Worm (Caenorhabditis elegans): ENCODE results near the gene ucp-4.

ucp-4 gene

DNA sequence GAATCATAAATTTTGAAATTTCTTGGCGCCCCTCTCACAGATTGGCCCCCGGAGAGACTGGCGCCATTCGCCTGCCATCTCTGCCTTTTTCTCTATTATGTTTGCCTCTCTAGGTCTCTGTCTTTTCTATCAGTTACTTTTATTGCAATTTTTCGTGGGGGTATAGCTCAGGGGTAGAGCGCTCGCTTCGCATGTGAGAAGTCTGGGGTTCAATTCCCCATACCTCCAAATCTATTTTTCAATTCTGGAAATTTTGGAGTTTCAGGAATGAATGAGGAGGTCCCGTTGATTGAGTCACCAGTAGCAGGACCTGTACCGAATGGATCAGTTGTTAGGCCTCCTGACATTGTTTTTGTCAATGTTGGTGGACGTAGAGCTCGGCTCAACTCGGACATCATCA, 16.1 kb upstream of the ucp-4 start, which contains the start of gene kvs-3 (continued):
- TF ChIP-seq nhr-77 (tag; optimal IDR thresholded peaks at IDR 0.05) (peak; percentile 8), mef-2 (tag; optimal IDR thresholded peaks at IDR 0.05) (no peak), ceh-82 (tag; optimal IDR thresholded peaks at IDR 0.05) (no peak), ces-1 (GFP tag; optimal IDR thresholded peaks at IDR 0.05) (no peak), tlp-1 (tag; optimal IDR thresholded peaks at IDR 0.05) (no peak), swsn-7 (tag; optimal IDR thresholded peaks at IDR 0.05) (peak; percentile 30), lin-13 (GFP tag; optimal IDR thresholded peaks at IDR 0.05) (no peak), skn-1 (tag; optimal IDR thresholded peaks at IDR 0.05) (peak; percentile 39), nhr-11 (tag; optimal IDR thresholded peaks at IDR 0.05) (no peak), tbx-2 (tag; optimal IDR thresholded peaks at IDR 0.05) (peak; percentile 30), blmp-1 (tag; optimal IDR thresholded peaks at IDR 0.05) (peak; percentile 6), vab-15 (tag; optimal IDR thresholded peaks at IDR 0.05) (no peak), aha-1 (tag; optimal IDR thresholded peaks at IDR 0.05) (no peak), elt-2 (tag; optimal IDR thresholded peaks at IDR 0.05) (peak; percentile 47), fkh-4 (tag; optimal IDR thresholded peaks at IDR 0.05; ENCODE audit: borderline replicate concordance) (no peak), nhr-28 (tag; optimal IDR thresholded peaks at IDR 0.05) (no peak), pax-3 (tag; optimal IDR thresholded peaks at IDR 0.05) (no peak), pqm-1 (tag; optimal IDR thresholded peaks at IDR 0.05) (no peak), nhr-84 (tag; optimal IDR thresholded peaks at IDR 0.05) (no peak), nhr-237 (tag; optimal IDR thresholded peaks at IDR 0.05) (no peak), unc-86 (tag; optimal IDR thresholded peaks at IDR 0.05) (no peak), efl-3 (GFP tag; optimal IDR thresholded peaks at IDR 0.05) (no peak), hpl-2 (GFP tag; optimal IDR thresholded peaks at IDR 0.05) (no peak), pag-3 (tag; optimal IDR thresholded peaks at IDR 0.05; ENCODE audit: borderline replicate concordance, insufficient read depth) (no peak), efl-1 (optimal IDR thresholded peaks at IDR 0.05) (peak; percentile 15 to 22), efl-1 (GFP tag; optimal IDR thresholded peaks at IDR 0.05 in 1 of 2) (peak in 1 of 2 experiments; percentile 93), egl-27 (tag; optimal IDR thresholded peaks at IDR 0.05) (no peak), lir-3 (tag; optimal IDR thresholded peaks at IDR 0.05; ENCODE audit: poor library complexity) (no peak), ets-5 (GFP tag; IDR thresholded peaks at IDR 0.05) (no peak), Y116A8C.19 (tag; optimal IDR thresholded peaks at IDR 0.05; ENCODE audit: borderline replicate concordance) (no peak), fos-1 (tag; optimal IDR thresholded peaks at IDR 0.05) (peak; percentile 31), nhr-76 (tag; optimal IDR thresholded peaks at IDR 0.05) (peak; percentile 1), egl-13 (tag; optimal IDR thresholded peaks at IDR 0.05) (no peak), aly-2 (tag; optimal IDR thresholded peaks at IDR 0.05) (no peak), lin-39 (tag; optimal IDR thresholded peaks at IDR 0.05) (no peak), unc-130 (tag; optimal IDR thresholded peaks at IDR 0.05) (peak; percentile 9), hlh-4 (tag; optimal IDR thresholded peaks at IDR 0.05) (no peak), sup-37 (GFP tag; optimal IDR thresholded peaks at IDR 0.05) (no peak), zip-4 (GFP tag; optimal IDR thresholded peaks at IDR 0.05) (no peak), sptf-1 (tag; optimal IDR thresholded peaks at IDR 0.05) (no peak), nhr-19 (GFP tag; conservative IDR thresholded peaks at IDR 0.05) (peak; percentile 58), lin-14 (GFP tag; optimal IDR thresholded peaks at IDR 0.05) (peak; percentile 34), alr-1 (tag; optimal IDR thresholded peaks at IDR 0.05; ENCODE audit: borderline replicate concordance) (no peak), hlh-17 (GFP tag; optimal IDR thresholded peaks at IDR 0.05; ENCODE audit: borderline replicate concordance) (no peak), zag-1 (tag; optimal IDR thresholded peaks at IDR 0.05) (no peak), ceh-90 (tag; optimal IDR thresholded peaks at IDR 0.05) (no peak), isw-1 (GFP tag; IDR thresholded peaks at IDR 0.05) (no peak), nhr-47 (tag; optimal IDR thresholded peaks at IDR 0.05) (peak; percentile 55), nhr-12 (tag; optimal IDR thresholded peaks at IDR 0.05) (no peak)
